Worm (Caenorhabditis elegans) whole organism, dauer: ENCODE results near the gene Y46H3D.1.

Source experiments
- unc-62 ChIP-seq: sonication (generic microtip); optimal IDR thresholded peaks from 2 replicates; lab custom pipeline; 2017; ENCODE audit warnings: missing biosample characterization, missing genetic modification reagents, missing genetic modification characterization

Gene Y46H3D.1

ce11 chrV:1642199-1642598 lies at the start of gene Y46H3D.1:
Gene Y46H3D.1 (plus strand): TSS chrV:1642499.
- no peak for TF ChIP-seq unc-62 (GFP tag; lab: Kevin White, UChicago)

ce11 chrV:1593799-1594420 lies 48.4 kb upstream of the Y46H3D.1 start, which contains the start of gene F16B4.4:
Gene F16B4.4 (plus strand): TSS chrV:1594019.
- TF ChIP-seq unc-62 (GFP tag; lab: Kevin White, UChicago): no peak

ce11 chrV:1594554-1595092 lies 47.7 kb upstream of the Y46H3D.1 start:
- no peak for TF ChIP-seq unc-62 (GFP tag; lab: Kevin White, UChicago)

- no peak for TF ChIP-seq unc-62 (GFP tag; lab: Kevin White, UChicago)
These were observed 41.7 kb upstream of the Y46H3D.1 start, which contains the start of gene F16B4.2 for ce11 chrV:1600561-1601088. Gene F16B4.2 (plus strand): TSS chrV:1601038.

DNA sequence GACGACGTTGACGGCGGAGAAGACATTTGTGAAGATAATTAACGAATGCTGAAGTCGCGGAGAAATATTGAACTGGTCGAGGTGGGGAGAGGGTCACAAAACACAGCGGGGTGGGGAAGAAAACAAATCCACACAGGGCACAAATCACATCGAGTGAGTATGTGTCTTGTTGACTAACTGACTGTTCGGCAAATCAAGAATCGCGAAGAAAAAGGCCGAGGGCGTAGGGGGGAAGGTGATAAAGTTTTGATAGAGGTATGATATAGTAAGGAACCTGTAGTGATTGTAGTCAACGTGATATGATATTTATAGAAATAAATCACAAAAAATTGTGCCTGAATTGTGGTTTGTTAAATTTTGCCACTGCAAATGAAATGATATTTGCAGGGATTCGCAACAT lies 34.5 kb upstream of the Y46H3D.1 start, which contains the start of gene nhr-178:
Gene nhr-178, minus strand, starts transcription at position 164 of the 400 bp plus-strand sequence.
- TF ChIP-seq unc-62 (GFP tag; lab: Kevin White, UChicago): no peak

- TF ChIP-seq unc-62 (GFP tag; lab: Kevin White, UChicago): no peak
These were observed 32.2 kb upstream of the Y46H3D.1 start, which contains the start of gene nhr-177 for ce11 chrV:1610097-1610496. Gene nhr-177 (plus strand): TSS chrV:1610263.

ce11 chrV:1611570-1611969 lies 30.7 kb upstream of the Y46H3D.1 start:
- TF ChIP-seq unc-62 (GFP tag; lab: Kevin White, UChicago): no peak

ce11 chrV:1614726-1615125 lies 27.6 kb upstream of the Y46H3D.1 start, which contains the start of gene srbc-41:
Gene srbc-41 (minus strand): TSS chrV:1614826.
- no peak for TF ChIP-seq unc-62 (GFP tag; lab: Kevin White, UChicago)

ce11 chrV:1618760-1619159 lies 23.5 kb upstream of the Y46H3D.1 start, which contains the start of gene nhr-179:
Gene nhr-179 (minus strand): TSS chrV:1618860.
- no peak for TF ChIP-seq unc-62 (GFP tag; lab: Kevin White, UChicago)

- no peak for TF ChIP-seq unc-62 (GFP tag; lab: Kevin White, UChicago)
These were observed 21.8 kb upstream of the Y46H3D.1 start for ce11 chrV:1620537-1620936.

DNA sequence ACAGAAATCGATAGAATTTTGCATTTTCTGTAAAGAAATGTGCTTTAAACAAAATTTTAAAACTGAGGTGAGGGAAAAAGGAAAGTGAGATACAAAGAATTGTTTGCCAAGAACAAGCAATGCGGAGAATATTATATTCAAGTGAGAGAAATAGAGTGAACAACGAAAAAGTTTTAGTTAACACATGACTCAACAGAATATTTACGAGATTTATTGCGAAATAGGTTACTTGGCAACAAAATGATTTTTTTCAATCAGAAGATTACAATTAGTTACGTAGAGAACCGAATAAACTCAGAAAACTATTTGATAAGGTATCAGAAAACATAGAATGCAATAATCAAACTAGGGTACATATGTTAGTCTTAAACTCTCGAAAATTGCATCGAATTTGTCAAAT lies 20.8 kb upstream of the Y46H3D.1 start, which contains the start of gene nhr-117:
Gene nhr-117, minus strand, starts transcription at position 27 of the 400 bp plus-strand sequence.
- no peak for TF ChIP-seq unc-62 (GFP tag; lab: Kevin White, UChicago)

DNA sequence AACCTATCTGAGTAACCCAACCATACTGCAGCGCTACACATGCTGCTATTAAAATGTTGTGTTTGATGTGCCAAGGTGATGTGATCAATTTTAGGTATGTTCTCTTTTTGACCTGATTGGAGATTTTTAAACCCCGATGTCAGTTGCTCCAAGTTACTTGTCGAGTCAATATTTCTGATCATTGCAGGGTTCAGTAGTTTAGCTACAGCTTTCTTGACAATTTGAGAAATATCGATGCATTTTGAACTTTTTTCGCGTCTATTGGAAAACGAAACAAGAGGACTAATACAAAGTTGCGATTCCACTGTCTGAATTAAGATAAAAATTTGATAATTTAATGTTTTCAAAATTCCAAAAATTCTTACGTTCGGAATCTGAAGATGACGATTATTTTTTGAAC lies 18.9 kb upstream of the Y46H3D.1 start:
- TF ChIP-seq unc-62 (GFP tag; lab: Kevin White, UChicago): no peak

ce11 chrV:1624340-1624739 lies 18.0 kb upstream of the Y46H3D.1 start, which contains the start of gene nhr-110:
Gene nhr-110 (minus strand): TSS chrV:1624440.
- no peak for TF ChIP-seq unc-62 (GFP tag; lab: Kevin White, UChicago)

ce11 chrV:1626720-1627119 lies 15.6 kb upstream of the Y46H3D.1 start, which contains the start of gene nhr-237:
Gene nhr-237 (minus strand): TSS chrV:1626820.
- no peak for TF ChIP-seq unc-62 (GFP tag; lab: Kevin White, UChicago)

- no peak for TF ChIP-seq unc-62 (GFP tag; lab: Kevin White, UChicago)
These were observed 15.0 kb upstream of the Y46H3D.1 start for ce11 chrV:1627269-1627668.

DNA sequence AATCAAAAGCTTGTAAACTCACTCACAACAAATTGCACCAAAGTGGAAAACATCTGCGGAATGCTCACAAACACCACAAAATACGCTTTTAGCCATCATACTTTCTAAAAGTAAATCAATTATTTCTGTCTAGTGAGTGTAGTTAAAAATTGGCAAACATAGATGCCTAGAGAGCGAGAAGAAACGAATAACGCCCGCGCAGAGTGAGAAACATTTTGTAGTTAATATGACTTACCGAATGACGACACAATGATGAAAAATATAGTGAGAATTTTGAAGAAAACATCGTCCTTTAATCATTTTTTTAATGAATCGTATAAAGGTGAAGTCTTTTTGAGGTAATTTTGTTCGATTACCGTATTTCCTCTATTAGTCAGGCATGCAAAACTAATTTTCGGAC lies 13.0 kb upstream of the Y46H3D.1 start, which contains the start of gene nhr-238:
Gene nhr-238, minus strand, starts transcription at position 104 of the 400 bp plus-strand sequence.
- no peak for TF ChIP-seq unc-62 (GFP tag; lab: Kevin White, UChicago)
